Fruit fly (Drosophila melanogaster): ENCODE results near the gene CG31715.
A peak's percentile ranks its signal among the peaks of the same experiment; 100 is the strongest.

CG31715 gene

DNA sequence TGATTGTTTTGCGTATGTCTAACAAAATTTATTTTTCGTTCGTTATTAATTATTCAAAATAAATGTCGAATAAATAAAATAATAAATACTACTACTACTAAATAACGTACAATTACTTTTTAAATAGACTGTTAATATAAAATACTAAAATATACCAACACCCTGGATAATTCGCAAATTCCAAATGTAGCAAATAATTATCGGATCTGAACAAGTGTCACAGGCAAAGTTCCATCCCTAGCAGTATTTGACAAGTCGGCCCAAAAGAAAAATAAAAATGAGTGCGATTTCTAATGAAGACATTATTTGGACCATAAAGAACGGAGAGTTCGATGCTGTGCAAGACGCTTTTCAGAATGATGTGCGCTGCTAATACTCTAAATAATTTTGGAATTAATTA is at the start of gene CG31715 (continued):
- TF ChIP-seq Dref (GFP tag; IDR thresholded peaks at IDR 0.05) = peak; percentile 57
- no peak for TF ChIP-seq CG18619 (GFP tag; optimal IDR thresholded peaks at IDR 0.05)
- TF ChIP-seq pb (GFP tag; optimal IDR thresholded peaks at IDR 0.05) = no peak
- no peak for TF ChIP-seq gcm (GFP tag; optimal IDR thresholded peaks at IDR 0.05)
- no peak for TF ChIP-seq CG15073 (GFP tag; optimal IDR thresholded peaks at IDR 0.05)
- TF ChIP-seq repo (GFP tag; optimal IDR thresholded peaks at IDR 0.05) = no peak
- no peak for TF ChIP-seq psq (GFP tag; optimal IDR thresholded peaks at IDR 0.05)
- TF ChIP-seq da (GFP tag; optimal IDR thresholded peaks at IDR 0.05) = no peak
- TF ChIP-seq vfl (GFP tag; optimal IDR thresholded peaks at IDR 0.05) = no peak
- TF ChIP-seq Neu2 (GFP tag; optimal IDR thresholded peaks at IDR 0.05; ENCODE audit: borderline replicate concordance) = no peak
- no peak for TF ChIP-seq eyg (GFP tag; optimal IDR thresholded peaks at IDR 0.05)
- TF ChIP-seq ato (GFP tag; IDR thresholded peaks at IDR 0.05; ENCODE audit: partially characterized antibody) = no peak
- no peak for TF ChIP-seq fru (optimal IDR thresholded peaks at IDR 0.05)
- no peak for TF ChIP-seq CG33557 (GFP tag; optimal IDR thresholded peaks at IDR 0.05)
- TF ChIP-seq Stat92E (GFP tag; optimal IDR thresholded peaks at IDR 0.05) = no peak
- TF ChIP-seq Fer3 (tag; optimal IDR thresholded peaks at IDR 0.05) = no peak
- no peak for TF ChIP-seq CG8478 (optimal IDR thresholded peaks at IDR 0.05)
- no peak for TF ChIP-seq fd96Cb (tag; optimal IDR thresholded peaks at IDR 0.05)
- TF ChIP-seq CG12391 (tag; optimal IDR thresholded peaks at IDR 0.05) = peak; percentile 54
- TF ChIP-seq yki (optimal IDR thresholded peaks at IDR 0.05) = no peak
- no peak for TF ChIP-seq zfh2 (GFP tag; optimal IDR thresholded peaks at IDR 0.05)
- TF ChIP-seq CG12942 (GFP tag; optimal IDR thresholded peaks at IDR 0.05) = no peak
- TF ChIP-seq zf30C (GFP tag; optimal IDR thresholded peaks at IDR 0.05) = no peak
- no peak for TF ChIP-seq CG9797 (GFP tag; optimal IDR thresholded peaks at IDR 0.05)
- no peak for TF ChIP-seq CG14050 (GFP tag; IDR thresholded peaks at IDR 0.05)
- no peak for TF ChIP-seq CG11504 (tag; optimal IDR thresholded peaks at IDR 0.05)
- TF ChIP-seq dan (GFP tag; IDR thresholded peaks at IDR 0.05) = no peak
- no peak for TF ChIP-seq CG7372 (GFP tag; IDR thresholded peaks at IDR 0.05)
- no peak for TF ChIP-seq CG11093 (GFP tag; IDR thresholded peaks at IDR 0.05)
- TF ChIP-seq Hmr (GFP tag; optimal IDR thresholded peaks at IDR 0.05) = no peak
- TF ChIP-seq hbn (GFP tag; IDR thresholded peaks at IDR 0.05; ENCODE audit: partially characterized antibody) = peak; percentile 42; the same call in 1 of the 2 replicates
- peak; percentile 5 for TF ChIP-seq CG34376 (GFP tag; optimal IDR thresholded peaks at IDR 0.05)
- TF ChIP-seq D19B (GFP tag; optimal IDR thresholded peaks at IDR 0.05) = no peak
- TF ChIP-seq shn (GFP tag; optimal IDR thresholded peaks at IDR 0.05) = no peak
- TF ChIP-seq CG3065 (GFP tag; optimal IDR thresholded peaks at IDR 0.05) = no peak
- TF ChIP-seq gt (GFP tag; IDR thresholded peaks at IDR 0.05) = no peak
- TF ChIP-seq pita (GFP tag; optimal IDR thresholded peaks at IDR 0.05) = no peak
- TF ChIP-seq Atf3 (GFP tag; optimal IDR thresholded peaks at IDR 0.05) = no peak
- no peak for TF ChIP-seq Sin3A (optimal IDR thresholded peaks at IDR 0.05)
- no peak for TF ChIP-seq wor (GFP tag; IDR thresholded peaks at IDR 0.05)
- TF ChIP-seq CG4730 (GFP tag; IDR thresholded peaks at IDR 0.05) = no peak
- no peak for TF ChIP-seq ase (GFP tag; IDR thresholded peaks at IDR 0.05)
- no peak for TF ChIP-seq jing (GFP tag; optimal IDR thresholded peaks at IDR 0.05)
- TF ChIP-seq usp (GFP tag; optimal IDR thresholded peaks at IDR 0.05) = no peak
- no peak for TF ChIP-seq CG33213 (GFP tag; optimal IDR thresholded peaks at IDR 0.05)
- TF ChIP-seq Adf1 (GFP tag; IDR thresholded peaks at IDR 0.05) = no peak
- no peak for TF ChIP-seq HmgD (GFP tag; optimal IDR thresholded peaks at IDR 0.05)
- TF ChIP-seq ttk (GFP tag; IDR thresholded peaks at IDR 0.05) = no peak
- no peak for TF ChIP-seq CG13775 (GFP tag; optimal IDR thresholded peaks at IDR 0.05)
- no peak for TF ChIP-seq CG15269 (tag; optimal IDR thresholded peaks at IDR 0.05)
- TF ChIP-seq Eip74EF (GFP tag; optimal IDR thresholded peaks at IDR 0.05) = no peak
- TF ChIP-seq ara (GFP tag; IDR thresholded peaks at IDR 0.05) = no peak
- TF ChIP-seq ac (GFP tag; optimal IDR thresholded peaks at IDR 0.05) = no peak
- TF ChIP-seq org-1 (GFP tag; optimal IDR thresholded peaks at IDR 0.05) = no peak
